Worm (Caenorhabditis elegans): ENCODE data around the gene F22F7.8.

DNA sequence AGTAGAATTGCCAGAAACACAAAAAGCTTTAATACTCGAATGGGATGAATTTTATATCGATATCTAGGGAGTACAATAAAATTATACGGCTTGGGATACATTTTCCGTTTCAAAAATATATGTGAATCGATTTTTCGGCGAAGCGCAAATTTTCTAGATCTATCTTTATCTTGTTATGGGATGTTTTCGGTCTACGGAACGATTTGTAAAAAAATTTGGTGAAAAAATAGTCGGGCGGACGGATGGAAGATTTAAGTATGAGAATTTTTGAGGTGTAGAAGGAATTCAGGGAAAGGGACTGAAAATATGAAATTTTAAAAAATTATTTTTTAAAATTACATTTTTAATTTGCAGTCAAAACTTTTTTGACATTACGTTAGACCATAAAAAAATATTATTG lies 15.8 kb downstream of the F22F7.8 start, which contains the start of gene F22F7.4:
- no peak for TF ChIP-seq fkh-10 (GFP tag; optimal IDR thresholded peaks at IDR 0.05)
- TF ChIP-seq jun-1 (tag; optimal IDR thresholded peaks at IDR 0.05) = no peak
- TF ChIP-seq nhr-11 (tag; optimal IDR thresholded peaks at IDR 0.05) = no peak
- TF ChIP-seq nhr-77 (tag; optimal IDR thresholded peaks at IDR 0.05) = no peak
- no peak for TF ChIP-seq ztf-11 (tag; optimal IDR thresholded peaks at IDR 0.05)
- no peak for TF ChIP-seq ZK546.5 (tag; optimal IDR thresholded peaks at IDR 0.05)
- no peak for TF ChIP-seq ceh-16 (tag; optimal IDR thresholded peaks at IDR 0.05)
- TF ChIP-seq unc-62 (GFP tag; optimal IDR thresholded peaks at IDR 0.05) = no peak
- no peak for TF ChIP-seq nhr-25 (tag; optimal IDR thresholded peaks at IDR 0.05)
- no peak for TF ChIP-seq egl-27 (tag; optimal IDR thresholded peaks at IDR 0.05)
- no peak for TF ChIP-seq fkh-2 (tag; optimal IDR thresholded peaks at IDR 0.05)
- TF ChIP-seq unc-39 (tag; optimal IDR thresholded peaks at IDR 0.05) = no peak

All from whole organism, L3 larva.